Worm (Caenorhabditis elegans): ENCODE data around the gene itm-2.

DNA sequence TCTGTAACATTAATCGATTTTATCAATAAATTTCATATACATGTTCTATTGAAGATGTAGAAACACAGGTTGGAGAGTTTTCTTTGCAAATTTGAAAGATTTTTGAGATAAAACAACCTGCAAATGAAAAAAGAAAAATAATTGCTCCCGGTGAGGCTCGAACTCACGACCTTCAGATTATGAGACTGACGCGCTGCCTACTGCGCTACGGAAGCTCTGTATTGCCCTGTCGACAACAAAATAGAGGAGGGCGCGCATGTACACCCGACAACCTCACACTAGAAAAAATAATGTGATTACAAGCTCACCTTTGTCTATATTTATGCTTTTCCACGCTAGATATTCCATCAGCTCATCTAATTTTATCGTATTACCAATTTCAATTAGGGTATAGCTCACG is 37.7 kb upstream of the itm-2 start:
- TF ChIP-seq ref-2 (tag; optimal IDR thresholded peaks at IDR 0.05) (no peak), ama-1 (optimal IDR thresholded peaks at IDR 0.05) (no peak), K02D7.2 (tag; optimal IDR thresholded peaks at IDR 0.05) (no peak), C08G9.2 (tag; optimal IDR thresholded peaks at IDR 0.05) (no peak), pag-3 (tag; optimal IDR thresholded peaks at IDR 0.05; ENCODE audit: borderline replicate concordance) (no peak), ceh-24 (tag; optimal IDR thresholded peaks at IDR 0.05) (no peak)
